Fruit fly (Drosophila melanogaster) whole organism, embryonic: ENCODE measurements around the gene CG45049.

Source experiments
- Adf1 ChIP-seq: fragments of 200-800 bp; sonication (Bioruptor generic); IDR thresholded peaks from 2 replicates; pipeline ENCODE4 v1.3.6; 2022; ENCODE audit warnings: missing biosample characterization, missing genetic modification characterization
- Atf-2 ChIP-seq: fragments of 200-800 bp; sonication (Bioruptor generic); optimal IDR thresholded peaks from 2 replicates; lab custom pipeline; 2016; ENCODE audit warnings: missing biosample characterization, missing genetic modification characterization
- CG10543 ChIP-seq: fragments of 200-800 bp; sonication (Bioruptor generic); optimal IDR thresholded peaks from 3 replicates; lab custom pipeline; 2017; ENCODE audit warnings: missing biosample characterization, mild to moderate bottlenecking, missing genetic modification characterization, moderate library complexity
- CG12744 ChIP-seq: fragments of 200-800 bp; sonication (Bioruptor generic); optimal IDR thresholded peaks from 2 replicates; lab custom pipeline; 2016; ENCODE audit warnings: missing biosample characterization, missing genetic modification characterization
- CG13894 ChIP-seq: fragments of 200-800 bp; sonication (Bioruptor generic); optimal IDR thresholded peaks from 3 replicates; lab custom pipeline; 2018; ENCODE audit warnings: missing biosample characterization, mild to moderate bottlenecking, missing genetic modification characterization, moderate library complexity
- CG14710 ChIP-seq: fragments of 200-800 bp; sonication (Bioruptor generic); optimal IDR thresholded peaks from 3 replicates; lab custom pipeline; 2019; ENCODE audit warnings: missing biosample characterization, mild to moderate bottlenecking, missing genetic modification characterization, moderate library complexity
- CG1603 ChIP-seq: fragments of 200-800 bp; sonication (Bioruptor generic); optimal IDR thresholded peaks from 2 replicates; lab custom pipeline; 2019; ENCODE audit warnings: missing biosample characterization, mild to moderate bottlenecking, missing genetic modification characterization, moderate library complexity
- CG17186 ChIP-seq: fragments of 200-800 bp; sonication (Bioruptor generic); optimal IDR thresholded peaks from 3 replicates; lab custom pipeline; 2017; ENCODE audit warnings: missing biosample characterization, missing genetic modification reagents, missing genetic modification characterization
- CG18619 ChIP-seq: fragments of 200-800 bp; sonication (Bioruptor generic); optimal IDR thresholded peaks from 3 replicates; lab custom pipeline; 2017; ENCODE audit warnings: missing biosample characterization, mild to moderate bottlenecking, missing genetic modification characterization
- CG2678 ChIP-seq: fragments of 200-800 bp; sonication (Bioruptor generic); optimal IDR thresholded peaks from 3 replicates; lab custom pipeline; 2019; ENCODE audit warnings: missing biosample characterization, mild to moderate bottlenecking, missing genetic modification characterization, moderate library complexity
- CG5180 ChIP-seq: fragments of 200-800 bp; sonication (Bioruptor generic); optimal IDR thresholded peaks from 3 replicates; lab custom pipeline; 2017; ENCODE audit warnings: missing biosample characterization, missing genetic modification characterization, mild to moderate bottlenecking, moderate library complexity, missing genetic modification reagents
- CG6654 ChIP-seq: fragments of 200-800 bp; sonication (Bioruptor generic); optimal IDR thresholded peaks from 2 replicates; lab custom pipeline; 2017; ENCODE audit warnings: missing biosample characterization, mild to moderate bottlenecking, missing genetic modification characterization
- CG6683 ChIP-seq: fragments of 200-800 bp; sonication (Bioruptor generic); optimal IDR thresholded peaks from 2 replicates; lab custom pipeline; 2017; ENCODE audit warnings: missing biosample characterization, mild to moderate bottlenecking, missing genetic modification characterization, missing genetic modification reagents
- CG6854 ChIP-seq: fragments of 200-800 bp; sonication (Bioruptor generic); optimal IDR thresholded peaks from 3 replicates; lab custom pipeline; 2017; ENCODE audit warnings: missing biosample characterization, mild to moderate bottlenecking, missing genetic modification characterization
- CG7372 ChIP-seq: fragments of 200-800 bp; sonication (Bioruptor generic); IDR thresholded peaks from 2 replicates; pipeline ENCODE4 v1.3.6; 2022; ENCODE audit warnings: missing biosample characterization, missing genetic modification characterization
- CG7928 ChIP-seq: fragments of 200-800 bp; sonication (Bioruptor generic); optimal IDR thresholded peaks from 2 replicates; lab custom pipeline; 2017; ENCODE audit warnings: missing biosample characterization, mild to moderate bottlenecking, missing genetic modification characterization
- CG8478 ChIP-seq: fragments of >200 bp; optimal IDR thresholded peaks from 2 replicates; lab custom pipeline; 2018
- CG9797 ChIP-seq: fragments of 200-800 bp; sonication (Bioruptor generic); optimal IDR thresholded peaks from 3 replicates; lab custom pipeline; 2018; ENCODE audit warnings: missing biosample characterization, mild to moderate bottlenecking, missing genetic modification characterization
- CG9817 ChIP-seq: fragments of 200-800 bp; sonication (Bioruptor generic); optimal IDR thresholded peaks from 2 replicates; lab custom pipeline; 2018; ENCODE audit warnings: missing biosample characterization, mild to moderate bottlenecking, missing genetic modification characterization, moderate library complexity
- CrebB ChIP-seq: fragments of 200-800 bp; sonication (Bioruptor generic); optimal IDR thresholded peaks from 3 replicates; lab custom pipeline; 2018; ENCODE audit warnings: missing biosample characterization, mild to moderate bottlenecking, missing genetic modification characterization
- Dp ChIP-seq: fragments of 200-800 bp; sonication (Bioruptor generic); optimal IDR thresholded peaks from 2 replicates; lab custom pipeline; 2018; ENCODE audit warnings: missing biosample characterization, mild to moderate bottlenecking, missing genetic modification characterization, moderate library complexity
- E2f2 ChIP-seq: fragments of 200-800 bp; sonication (Bioruptor generic); IDR thresholded peaks from 2 replicates; pipeline ENCODE4 v1.3.6; 2022; ENCODE audit warnings: missing biosample characterization, missing genetic modification characterization
- Ets97D ChIP-seq: fragments of 200-800 bp; sonication (Bioruptor generic); optimal IDR thresholded peaks from 3 replicates; lab custom pipeline; 2016; ENCODE audit warnings: missing biosample characterization, missing genetic modification characterization
- HLH3B ChIP-seq: fragments of 200-800 bp; sonication (Bioruptor generic); IDR thresholded peaks from 2 replicates; pipeline ENCODE4 v1.3.6; 2022; ENCODE audit warnings: missing biosample characterization, missing genetic modification characterization
- HLHmδ ChIP-seq: fragments of 200-800 bp; sonication (Bioruptor generic); optimal IDR thresholded peaks from 2 replicates; lab custom pipeline; 2018; ENCODE audit warnings: missing biosample characterization, mild to moderate bottlenecking, missing genetic modification characterization, moderate library complexity
- Hand ChIP-seq: fragments of 200-800 bp; sonication (Bioruptor generic); optimal IDR thresholded peaks from 2 replicates; lab custom pipeline; 2017; ENCODE audit warnings: mild to moderate bottlenecking, missing biosample characterization, missing genetic modification reagents, missing genetic modification characterization
- Jarid2 ChIP-seq: fragments of 200-800 bp; sonication (Bioruptor generic); optimal IDR thresholded peaks from 3 replicates; lab custom pipeline; 2017; ENCODE audit warnings: mild to moderate bottlenecking, missing biosample characterization, missing genetic modification reagents, missing genetic modification characterization
- Meics ChIP-seq: fragments of 200-800 bp; sonication (Bioruptor generic); optimal IDR thresholded peaks from 2 replicates; lab custom pipeline; 2017; ENCODE audit warnings: missing biosample characterization, mild to moderate bottlenecking, missing genetic modification characterization
- NC2α ChIP-seq: fragments of 200-800 bp; sonication (Bioruptor generic); optimal IDR thresholded peaks from 2 replicates; lab custom pipeline; 2016; ENCODE audit warnings: missing biosample characterization, missing genetic modification characterization
- NK7.1 ChIP-seq: fragments of 200-800 bp; sonication (Bioruptor generic); optimal IDR thresholded peaks from 3 replicates; lab custom pipeline; 2016; ENCODE audit warnings: missing biosample characterization, missing genetic modification characterization
- Oaz ChIP-seq: fragments of 200-800 bp; sonication (Bioruptor generic); IDR thresholded peaks from 2 replicates; pipeline ENCODE4 v1.3.6; 2022; ENCODE audit warnings: missing biosample characterization, missing genetic modification characterization
- Scr ChIP-seq: fragments of 200-800 bp; sonication (Bioruptor generic); IDR thresholded peaks from 2 replicates; pipeline ENCODE4 v1.3.6; 2022; ENCODE audit warnings: missing biosample characterization, missing genetic modification characterization; ENCODE audit not compliant: partially characterized antibody
- Sin3A ChIP-seq: fragments of >200 bp; optimal IDR thresholded peaks from 2 replicates; lab custom pipeline; 2018
- Six4 ChIP-seq: fragments of 200-800 bp; sonication (Bioruptor generic); optimal IDR thresholded peaks from 2 replicates; lab custom pipeline; 2016; ENCODE audit warnings: missing biosample characterization, missing genetic modification characterization
- abd-A ChIP-seq: fragments of 200-800 bp; sonication (Bioruptor generic); optimal IDR thresholded peaks from 3 replicates; lab custom pipeline; 2019; ENCODE audit warnings: missing biosample characterization, mild to moderate bottlenecking, missing genetic modification characterization, moderate library complexity
- al ChIP-seq: fragments of 200-800 bp; sonication (Bioruptor generic); IDR thresholded peaks from 2 replicates; pipeline ENCODE4 v1.3.6; 2022; ENCODE audit warnings: missing biosample characterization, missing genetic modification characterization
- caup ChIP-seq: fragments of 200-800 bp; sonication (Bioruptor generic); optimal IDR thresholded peaks from 3 replicates; lab custom pipeline; 2017; ENCODE audit warnings: missing biosample characterization, mild to moderate bottlenecking, missing genetic modification characterization, moderate library complexity; ENCODE audit not compliant: severe bottlenecking
- croc ChIP-seq: fragments of 200-800 bp; sonication (Bioruptor generic); conservative IDR thresholded peaks from 3 replicates; pipeline ENCODE4 v1.3.6; 2022; ENCODE audit warnings: missing biosample characterization, missing genetic modification characterization
- mirr ChIP-seq: fragments of 200-800 bp; sonication (Bioruptor generic); optimal IDR thresholded peaks from 3 replicates; lab custom pipeline; 2018; ENCODE audit warnings: missing biosample characterization, mild to moderate bottlenecking, missing genetic modification characterization
- org-1 ChIP-seq: fragments of 200-800 bp; sonication (Bioruptor generic); optimal IDR thresholded peaks from 2 replicates; lab custom pipeline; 2017; ENCODE audit warnings: missing biosample characterization, missing genetic modification characterization
- prd ChIP-seq, 3 experiments: fragments of >200 bp in 2 of 3; fragments of 200-800 bp in 1 of 3; sonication (Bioruptor generic) in 1 of 3; optimal IDR thresholded peaks in 2 of 3; IDR thresholded peaks in 1 of 3; 2 replicates in 2 of 3; 3 replicates in 1 of 3; pipeline versions ENCODE4 v1.3.6 to Lab custom; 2017 to 2022; ENCODE audit warnings: missing biosample characterization in 1 of 3, missing genetic modification characterization in 1 of 3
- pzg ChIP-seq: fragments of 200-800 bp; sonication (Bioruptor generic); optimal IDR thresholded peaks from 3 replicates; lab custom pipeline; 2018; ENCODE audit warnings: missing biosample characterization, mild to moderate bottlenecking, missing genetic modification characterization, moderate library complexity
- run ChIP-seq: fragments of 200-800 bp; sonication (Bioruptor generic); optimal IDR thresholded peaks from 3 replicates; lab custom pipeline; 2018; ENCODE audit warnings: missing biosample characterization, mild to moderate bottlenecking, missing genetic modification characterization
- slp2 ChIP-seq: fragments of 200-800 bp; sonication (Bioruptor generic); optimal IDR thresholded peaks from 2 replicates; lab custom pipeline; 2016; ENCODE audit warnings: missing biosample characterization, missing genetic modification characterization
- sna ChIP-seq: fragments of 200-800 bp; sonication (Bioruptor generic); IDR thresholded peaks from 2 replicates; pipeline ENCODE4 v1.3.6; 2022; ENCODE audit warnings: missing biosample characterization, missing genetic modification characterization; ENCODE audit not compliant: partially characterized antibody
- tap ChIP-seq: fragments of 200-800 bp; optimal IDR thresholded peaks from 3 replicates; lab custom pipeline; 2019; ENCODE audit warnings: missing biosample characterization, mild to moderate bottlenecking, missing genetic modification characterization, moderate library complexity
- tgo ChIP-seq: fragments of 200-800 bp; sonication (Bioruptor generic); IDR thresholded peaks from 3 replicates; pipeline ENCODE4 v1.3.6; 2022; ENCODE audit warnings: missing biosample characterization, missing genetic modification characterization
- tll ChIP-seq, 2 experiments: fragments of 200-800 bp in 1 of 2; fragments of >200 bp in 1 of 2; sonication (Bioruptor generic) in 1 of 2; optimal IDR thresholded peaks; 2 replicates each; lab custom pipeline; 2017 to 2019; ENCODE audit warnings: missing biosample characterization in 2 of 2, missing genetic modification characterization in 2 of 2, mild to moderate bottlenecking in 1 of 2, moderate library complexity in 1 of 2
- vnd ChIP-seq: fragments of 200-800 bp; sonication (Bioruptor generic); IDR thresholded peaks from 3 replicates; pipeline ENCODE4 v1.3.6; 2022; ENCODE audit warnings: missing biosample characterization, missing genetic modification characterization; ENCODE audit not compliant: partially characterized antibody
- wor ChIP-seq: fragments of 200-800 bp; sonication (Bioruptor generic); IDR thresholded peaks from 2 replicates; pipeline ENCODE4 v1.3.6; 2022; ENCODE audit warnings: missing biosample characterization, missing genetic modification characterization

The CG45049 gene

DNA sequence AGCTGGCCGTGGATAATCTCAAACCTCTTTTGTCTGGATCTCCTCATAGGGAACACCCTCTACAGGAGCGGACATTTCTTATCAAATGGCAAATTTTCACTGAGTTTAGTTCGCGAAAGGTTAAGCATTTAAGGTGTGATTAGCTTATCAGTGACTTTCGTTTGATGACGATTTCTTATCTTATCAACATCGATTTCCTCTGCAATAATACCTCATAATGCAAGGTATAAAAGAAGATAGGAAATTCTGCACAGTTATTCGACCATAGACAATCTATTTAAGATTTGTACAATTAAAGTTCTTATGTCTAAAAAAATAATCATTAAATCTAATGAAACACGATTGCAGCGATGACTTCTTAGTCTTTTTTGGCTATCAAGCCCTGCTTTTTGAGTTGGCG is 7.0 kb downstream of the CG45049 start, which contains the start of gene Takl2:
Gene Takl2 (minus strand): TSS at position 101 of the 400 bp plus-strand sequence.
- TF ChIP-seq Adf1 (no peak), CG6854 (no peak), CG10543 (GFP tag; lab: Kevin White, UChicago) (no peak), CG12744 (no peak), NC2α (GFP tag; lab: Kevin White, UChicago) (no peak), Meics (GFP tag; lab: Kevin White, UChicago) (no peak), Hand (GFP tag; lab: Kevin White, UChicago) (no peak), CG5180 (GFP tag; lab: Kevin White, UChicago) (no peak), caup (no peak)

DNA sequence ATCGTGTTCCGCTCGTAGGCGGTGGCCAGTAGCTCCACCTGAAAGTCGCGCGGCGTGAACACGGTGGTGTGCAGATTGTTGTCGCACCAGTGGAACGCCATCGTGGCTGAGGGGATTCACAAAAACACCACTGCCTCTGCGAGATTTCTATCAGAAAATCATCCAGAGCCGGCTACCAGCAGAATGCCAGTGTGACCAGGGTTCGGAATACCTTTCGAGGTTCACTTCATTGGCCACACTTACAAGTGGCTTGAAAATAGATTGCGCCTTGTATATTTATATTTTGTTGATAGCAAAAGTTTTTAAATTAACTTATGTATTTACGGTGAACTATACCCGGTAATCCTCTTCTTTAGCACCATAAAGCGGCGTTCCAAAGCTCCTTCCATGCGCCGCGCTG is 14.2 kb downstream of the CG45049 start, which contains the start of the genes Dcr-1 and CG6985:
Gene Dcr-1 (minus strand): TSS at position 162 of the 400 bp plus-strand sequence.
Gene CG6985 (plus strand): TSS at position 221 of the 400 bp plus-strand sequence.
- no peak for TF ChIP-seq CrebB
- TF ChIP-seq CG7372 (GFP tag; lab: Robert Waterston, UW): no peak
- no peak for TF ChIP-seq slp2
- no peak for TF ChIP-seq org-1
- TF ChIP-seq CG1603 (tag; lab: Kevin White, UChicago): no peak
- TF ChIP-seq prd (optimal IDR thresholded peaks at IDR 0.05; lab: Kevin White, UChicago): no peak
- TF ChIP-seq prd (GFP tag; IDR thresholded peaks at IDR 0.05; lab: Robert Waterston, UW): no peak
- TF ChIP-seq CG2678 (tag; lab: Kevin White, UChicago): no peak
- no peak for TF ChIP-seq Six4 (GFP tag; lab: Kevin White, UChicago)
- TF ChIP-seq wor (GFP tag; lab: Robert Waterston, UW): no peak
- no peak for TF ChIP-seq tgo (GFP tag; lab: Robert Waterston, UW)
- TF ChIP-seq abd-A (tag; lab: Kevin White, UChicago): no peak
- no peak for TF ChIP-seq CG8478
- TF ChIP-seq al: no peak
- no peak for TF ChIP-seq HLHmδ (GFP tag; lab: Kevin White, UChicago)
- peak; percentile 20 for TF ChIP-seq CG17186 (GFP tag; lab: Kevin White, UChicago)
- peak; percentile 32 for TF ChIP-seq Scr (GFP tag; lab: Robert Waterston, UW)
- no peak for TF ChIP-seq Jarid2 (GFP tag; lab: Kevin White, UChicago)
- TF ChIP-seq tap (tag; lab: Kevin White, UChicago): no peak
- no peak for TF ChIP-seq Oaz (GFP tag; lab: Robert Waterston, UW)
- TF ChIP-seq Sin3A (lab: Kevin White, UChicago): peak; percentile 13
- TF ChIP-seq Atf-2 (GFP tag; lab: Kevin White, UChicago): no peak
- TF ChIP-seq sna: peak; percentile 45; the same call in 1 of the 2 replicates
- no peak for TF ChIP-seq CG13894 (tag; lab: Kevin White, UChicago)
- no peak for TF ChIP-seq Ets97D
- TF ChIP-seq CG6683 (GFP tag; lab: Kevin White, UChicago): no peak
- no peak for TF ChIP-seq HLH3B
- no peak for TF ChIP-seq run (tag; lab: Kevin White, UChicago)
- TF ChIP-seq E2f2: peak; percentile 81
- TF ChIP-seq NK7.1 (GFP tag; lab: Kevin White, UChicago): no peak
- TF ChIP-seq pzg (GFP tag; lab: Kevin White, UChicago): peak; percentile 42
- TF ChIP-seq croc: no peak
- TF ChIP-seq Dp (GFP tag; lab: Kevin White, UChicago): peak; percentile 64
- TF ChIP-seq CG9797 (GFP tag; lab: Kevin White, UChicago): peak; percentile 43
- no peak for TF ChIP-seq CG18619 (GFP tag; lab: Kevin White, UChicago)
- TF ChIP-seq CG6654 (GFP tag; lab: Kevin White, UChicago): no peak
- no peak for TF ChIP-seq CG9817 (tag; lab: Kevin White, UChicago)
- TF ChIP-seq CG7928 (GFP tag; lab: Kevin White, UChicago): no peak
- TF ChIP-seq tll (GFP tag; optimal IDR thresholded peaks at IDR 0.05; lab: Kevin White, UChicago): no peak
- peak; percentile 50 for TF ChIP-seq CG14710 (tag; lab: Kevin White, UChicago)
- no peak for TF ChIP-seq mirr
- peak; percentile 29; the same call in 1 of the 3 replicates for TF ChIP-seq vnd (GFP tag; lab: Robert Waterston, UW)
